Worm (Caenorhabditis elegans) whole organism, late embryonic: ENCODE measurements around the gene taf-8.

Experiments used
- C08G9.2 ChIP-seq: sonication (generic microtip); optimal IDR thresholded peaks from 2 replicates; lab custom pipeline; 2016; ENCODE audit warnings: mild to moderate bottlenecking, missing genetic modification characterization, moderate library complexity, missing compliant biosample characterization
- C38D4.7 ChIP-seq: fragments of 200-800 bp; sonication (Bioruptor generic); optimal IDR thresholded peaks from 2 replicates; lab custom pipeline; 2018; ENCODE audit warnings: mild to moderate bottlenecking, missing genetic modification characterization, moderate library complexity, missing compliant biosample characterization
- K02D7.2 ChIP-seq: sonication (generic microtip); optimal IDR thresholded peaks from 2 replicates; lab custom pipeline; 2017; ENCODE audit warnings: mild to moderate bottlenecking, missing genetic modification characterization, missing compliant biosample characterization
- T23F11.4 ChIP-seq: fragments of 200-800 bp; sonication (Bioruptor generic); optimal IDR thresholded peaks from 2 replicates; lab custom pipeline; 2018; ENCODE audit warnings: mild to moderate bottlenecking, missing genetic modification characterization, missing compliant biosample characterization
- ceh-14 ChIP-seq: sonication (generic microtip); optimal IDR thresholded peaks from 2 replicates; lab custom pipeline; 2016; ENCODE audit warnings: missing genotype, missing genetic modification characterization, missing compliant biosample characterization
- ceh-18 ChIP-seq: sonication (generic microtip); optimal IDR thresholded peaks from 2 replicates; lab custom pipeline; 2016; ENCODE audit warnings: missing genetic modification characterization, missing compliant biosample characterization
- ceh-19 ChIP-seq: fragments of 200-800 bp; sonication (Bioruptor generic); optimal IDR thresholded peaks from 2 replicates; lab custom pipeline; 2018; ENCODE audit warnings: mild to moderate bottlenecking, missing genetic modification characterization, missing compliant biosample characterization
- ceh-22 ChIP-seq: sonication (generic microtip); optimal IDR thresholded peaks from 2 replicates; lab custom pipeline; 2017; ENCODE audit warnings: missing biosample characterization, missing genetic modification characterization
- ceh-24 ChIP-seq: sonication (generic microtip); optimal IDR thresholded peaks from 2 replicates; lab custom pipeline; 2016; ENCODE audit warnings: mild to moderate bottlenecking, missing genetic modification characterization, missing compliant biosample characterization
- ceh-30 ChIP-seq: fragments of 150-350 bp; optimal IDR thresholded peaks from 2 replicates; lab custom pipeline; 2014; ENCODE audit warnings: missing biosample characterization, missing genetic modification characterization
- ceh-34 ChIP-seq: sonication (generic microtip); optimal IDR thresholded peaks from 2 replicates; lab custom pipeline; 2016; ENCODE audit warnings: mild to moderate bottlenecking, missing genetic modification characterization, missing compliant biosample characterization
- ceh-9 ChIP-seq: sonication (generic microtip); optimal IDR thresholded peaks from 2 replicates; lab custom pipeline; 2016; ENCODE audit warnings: mild to moderate bottlenecking, missing genetic modification characterization, inconsistent platforms, missing compliant biosample characterization
- dve-1 ChIP-seq: sonication (generic microtip); optimal IDR thresholded peaks from 2 replicates; lab custom pipeline; 2017; ENCODE audit warnings: antibody characterized with exemption, mild to moderate bottlenecking, missing genetic modification characterization, missing compliant biosample characterization
- elt-2 ChIP-seq: sonication (generic microtip); optimal IDR thresholded peaks from 2 replicates; lab custom pipeline; 2016; ENCODE audit warnings: missing genetic modification reagents, missing genetic modification characterization, missing compliant biosample characterization
- elt-4 ChIP-seq: sonication (generic microtip); optimal IDR thresholded peaks from 2 replicates; lab custom pipeline; 2016; ENCODE audit warnings: missing genetic modification characterization, missing compliant biosample characterization
- ets-4 ChIP-seq: sonication (generic microtip); optimal IDR thresholded peaks from 2 replicates; lab custom pipeline; 2016; ENCODE audit warnings: missing genetic modification characterization, missing compliant biosample characterization
- eyg-1 ChIP-seq: sonication (generic microtip); optimal IDR thresholded peaks from 2 replicates; lab custom pipeline; 2016; ENCODE audit warnings: missing genotype, missing genetic modification characterization, missing compliant biosample characterization
- fax-1 ChIP-seq: sonication (generic microtip); optimal IDR thresholded peaks from 2 replicates; lab custom pipeline; 2016; ENCODE audit warnings: missing genotype, missing genetic modification characterization, missing compliant biosample characterization
- fkh-6 ChIP-seq: sonication (generic microtip); optimal IDR thresholded peaks from 2 replicates; lab custom pipeline; 2016; ENCODE audit warnings: missing genetic modification characterization, missing compliant biosample characterization
- gmeb-2 ChIP-seq: sonication (generic microtip); optimal IDR thresholded peaks from 2 replicates; lab custom pipeline; 2016; ENCODE audit warnings: missing genetic modification characterization, inconsistent platforms, missing compliant biosample characterization
- hlh-15 ChIP-seq: sonication (generic microtip); optimal IDR thresholded peaks from 2 replicates; lab custom pipeline; 2016; ENCODE audit warnings: missing genetic modification characterization, missing compliant biosample characterization
- hlh-30 ChIP-seq: sonication (generic microtip); optimal IDR thresholded peaks from 2 replicates; lab custom pipeline; 2017; ENCODE audit warnings: antibody characterized with exemption, missing genetic modification characterization, missing compliant biosample characterization; ENCODE audit not compliant: insufficient read depth
- hlh-6 ChIP-seq: sonication (generic microtip); optimal IDR thresholded peaks from 2 replicates; lab custom pipeline; 2016; ENCODE audit warnings: missing genotype, missing genetic modification characterization, missing compliant biosample characterization
- lim-6 ChIP-seq: sonication (generic microtip); optimal IDR thresholded peaks from 2 replicates; lab custom pipeline; 2016; ENCODE audit warnings: missing genetic modification characterization, missing compliant biosample characterization
- lin-11 ChIP-seq: fragments of 200-800 bp; sonication (Bioruptor generic); optimal IDR thresholded peaks from 2 replicates; lab custom pipeline; 2018; ENCODE audit warnings: mild to moderate bottlenecking, missing genetic modification characterization, missing compliant biosample characterization
- madf-2 ChIP-seq: sonication (generic microtip); optimal IDR thresholded peaks from 2 replicates; lab custom pipeline; 2017; ENCODE audit warnings: missing genetic modification characterization, missing compliant biosample characterization
- mec-3 ChIP-seq: sonication (generic microtip); optimal IDR thresholded peaks from 2 replicates; lab custom pipeline; 2016; ENCODE audit warnings: borderline replicate concordance, missing genetic modification characterization, missing compliant biosample characterization
- nfya-1 ChIP-seq: sonication (generic microtip); optimal IDR thresholded peaks from 2 replicates; lab custom pipeline; 2017; ENCODE audit warnings: missing genetic modification characterization, mild to moderate bottlenecking, missing compliant biosample characterization, antibody characterized with exemption, moderate library complexity
- nhr-11 ChIP-seq: fragments of 150-350 bp; optimal IDR thresholded peaks from 2 replicates; lab custom pipeline; 2014; ENCODE audit warnings: missing biosample characterization, missing genetic modification characterization
- npax-4 ChIP-seq: sonication (generic microtip); optimal IDR thresholded peaks from 2 replicates; lab custom pipeline; 2016; ENCODE audit warnings: missing genetic modification characterization, missing compliant biosample characterization
- odd-2 ChIP-seq: sonication (generic microtip); optimal IDR thresholded peaks from 2 replicates; lab custom pipeline; 2017; ENCODE audit warnings: antibody characterized with exemption, mild to moderate bottlenecking, missing genetic modification characterization, missing compliant biosample characterization
- pag-3 ChIP-seq: sonication (generic microtip); optimal IDR thresholded peaks from 2 replicates; lab custom pipeline; 2016; ENCODE audit warnings: missing compliant biosample characterization, missing genetic modification characterization, borderline replicate concordance
- pha-4 ChIP-seq: fragments of 150-350 bp; optimal IDR thresholded peaks from 2 replicates; lab custom pipeline; 2018; ENCODE audit warnings: missing biosample characterization, missing genetic modification reagents, missing genetic modification characterization
- pqm-1 ChIP-seq: sonication (generic microtip); optimal IDR thresholded peaks from 2 replicates; lab custom pipeline; 2016; ENCODE audit warnings: missing genetic modification characterization, missing compliant biosample characterization
- pros-1 ChIP-seq: fragments of 150-350 bp; optimal IDR thresholded peaks from 2 replicates; lab custom pipeline; 2014; ENCODE audit warnings: missing biosample characterization, missing genetic modification reagents, missing genetic modification characterization
- syd-9 ChIP-seq: sonication (generic microtip); optimal IDR thresholded peaks from 2 replicates; lab custom pipeline; 2016; ENCODE audit warnings: mild to moderate bottlenecking, missing genetic modification characterization, moderate library complexity, missing compliant biosample characterization
- tbx-2 ChIP-seq: sonication (generic microtip); optimal IDR thresholded peaks from 2 replicates; lab custom pipeline; 2016; ENCODE audit warnings: missing genetic modification characterization, missing compliant biosample characterization
- tbx-7 ChIP-seq: sonication (generic microtip); optimal IDR thresholded peaks from 2 replicates; lab custom pipeline; 2016; ENCODE audit warnings: missing genotype, missing genetic modification characterization, missing compliant biosample characterization
- ttx-3 ChIP-seq: sonication (generic microtip); optimal IDR thresholded peaks from 2 replicates; lab custom pipeline; 2016; ENCODE audit warnings: missing genetic modification reagents, missing genetic modification characterization, missing compliant biosample characterization
- unc-42 ChIP-seq: sonication (generic microtip); optimal IDR thresholded peaks from 2 replicates; lab custom pipeline; 2016; ENCODE audit warnings: missing genotype, missing genetic modification characterization, missing compliant biosample characterization
- unc-55 ChIP-seq: sonication (generic microtip); optimal IDR thresholded peaks from 2 replicates; lab custom pipeline; 2017; ENCODE audit warnings: missing biosample characterization, missing genetic modification reagents, missing genetic modification characterization
- unc-86 ChIP-seq: sonication (generic microtip); optimal IDR thresholded peaks from 2 replicates; lab custom pipeline; 2016; ENCODE audit warnings: missing genetic modification characterization, missing compliant biosample characterization
- zip-5 ChIP-seq: sonication (generic microtip); optimal IDR thresholded peaks from 2 replicates; lab custom pipeline; 2016; ENCODE audit warnings: missing genetic modification characterization, missing compliant biosample characterization

The taf-8 gene

DNA sequence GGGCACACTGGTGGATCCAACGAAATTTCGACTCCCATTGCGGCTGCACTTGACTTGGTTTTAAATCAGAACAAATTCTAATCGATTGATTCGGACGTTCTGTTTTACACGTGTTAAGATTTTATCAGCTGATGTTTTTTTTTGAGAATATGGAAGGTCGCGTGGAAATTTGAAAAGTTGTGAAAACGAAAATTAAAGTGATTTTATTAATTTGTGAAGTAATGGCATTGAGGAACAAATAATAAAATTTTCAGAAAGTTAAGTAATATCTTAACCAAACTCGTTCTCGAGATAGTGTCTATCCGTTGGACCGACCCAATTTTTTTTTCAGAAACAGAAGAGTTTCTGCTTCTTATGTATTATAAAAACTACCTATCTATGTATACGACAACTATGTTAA, 17.4 kb upstream of the taf-8 start, which contains the start of gene ZK1307.4:
ZK1307.4 (minus strand) TSS at position 101 of the 400 bp plus-strand sequence.
- no peak for TF ChIP-seq tbx-2 (tag; lab: Kevin White, UChicago)
- no peak for TF ChIP-seq pag-3 (tag; lab: Kevin White, UChicago)
- no peak for TF ChIP-seq odd-2
- no peak for TF ChIP-seq lim-6 (tag; lab: Kevin White, UChicago)
- TF ChIP-seq gmeb-2 (tag; lab: Kevin White, UChicago), result no peak
- TF ChIP-seq C08G9.2 (tag; lab: Kevin White, UChicago), result no peak
- no peak for TF ChIP-seq hlh-30
- TF ChIP-seq madf-2, result no peak
- no peak for TF ChIP-seq syd-9 (tag; lab: Kevin White, UChicago)
- TF ChIP-seq ceh-22 (tag; lab: Kevin White, UChicago), result no peak
- TF ChIP-seq mec-3 (tag; lab: Kevin White, UChicago), result no peak
- no peak for TF ChIP-seq lin-11
- no peak for TF ChIP-seq unc-42
- TF ChIP-seq elt-2 (tag; lab: Kevin White, UChicago), result no peak
- no peak for TF ChIP-seq ttx-3 (tag; lab: Kevin White, UChicago)
- TF ChIP-seq nhr-11 (tag; lab: Kevin White, UChicago), result no peak
- TF ChIP-seq npax-4 (tag; lab: Kevin White, UChicago), result no peak
- no peak for TF ChIP-seq zip-5
- TF ChIP-seq T23F11.4 (GFP tag; lab: Kevin White, UChicago), result no peak

DNA sequence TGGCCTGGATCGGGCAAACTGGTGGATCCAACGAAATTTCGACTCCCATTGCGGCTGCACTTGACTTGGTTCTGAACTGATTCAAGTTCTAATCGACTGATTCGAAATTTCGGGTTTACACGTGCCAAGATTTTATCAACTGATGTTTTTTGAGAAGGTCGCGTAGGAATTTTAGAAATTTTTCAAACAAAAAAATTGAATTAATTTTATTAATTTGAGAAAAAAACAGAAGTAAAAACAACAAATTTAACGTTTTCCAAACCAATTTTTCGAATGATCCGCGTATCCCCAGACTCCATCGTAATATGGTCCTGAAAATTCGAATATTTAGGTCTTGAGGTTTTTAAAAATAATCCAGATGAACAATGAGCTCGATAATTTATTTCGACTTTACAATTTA, 16.2 kb upstream of the taf-8 start, which contains the start of gene ZK1307.3:
ZK1307.3 (minus strand) TSS at position 101 of the 400 bp plus-strand sequence.
- TF ChIP-seq ceh-18 (tag; lab: Kevin White, UChicago) (no peak), ceh-14 (tag; lab: Kevin White, UChicago) (no peak), ceh-30 (tag; lab: Kevin White, UChicago) (no peak), ceh-34 (tag; lab: Kevin White, UChicago) (no peak), T23F11.4 (GFP tag; lab: Kevin White, UChicago) (no peak), pros-1 (no peak), ets-4 (tag; lab: Kevin White, UChicago) (no peak), nfya-1 (tag; lab: Kevin White, UChicago) (no peak), unc-86 (no peak), fax-1 (no peak), eyg-1 (tag; lab: Kevin White, UChicago) (no peak), tbx-2 (tag; lab: Kevin White, UChicago) (no peak), ceh-9 (tag; lab: Kevin White, UChicago) (no peak), nhr-11 (tag; lab: Kevin White, UChicago) (no peak), unc-42 (no peak), ceh-24 (no peak), dve-1 (tag; lab: Kevin White, UChicago) (no peak), fkh-6 (no peak), odd-2 (no peak)

DNA sequence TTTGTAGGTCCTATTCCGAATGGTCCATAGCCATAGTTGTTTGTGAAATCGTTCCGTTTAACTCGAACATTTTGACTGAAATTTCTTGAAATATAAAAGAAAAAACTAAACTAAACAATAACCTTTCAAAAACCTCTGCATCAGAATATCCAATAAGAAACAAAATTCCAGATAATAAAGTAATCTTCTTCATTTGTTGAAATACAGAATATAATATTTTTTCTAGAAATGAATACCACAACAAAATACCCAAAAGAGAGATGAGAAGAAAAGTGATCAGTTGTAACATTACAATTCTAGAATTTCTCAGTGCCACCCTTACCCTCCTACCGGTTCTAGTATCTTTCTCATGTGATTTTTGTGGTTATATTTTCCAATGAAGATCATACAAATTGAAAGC, 15.4 kb upstream of the taf-8 start, which contains the start of gene ZK1307.2:
ZK1307.2 (minus strand) TSS at position 274 of the 400 bp plus-strand sequence.
- no peak for TF ChIP-seq ceh-9 (tag; lab: Kevin White, UChicago)
- TF ChIP-seq pha-4 (tag; lab: Kevin White, UChicago), result no peak
- TF ChIP-seq hlh-15 (tag; lab: Kevin White, UChicago), result no peak
- TF ChIP-seq pqm-1 (tag; lab: Kevin White, UChicago), result no peak
- no peak for TF ChIP-seq unc-42
- no peak for TF ChIP-seq nhr-11 (tag; lab: Kevin White, UChicago)
- TF ChIP-seq C38D4.7 (GFP tag; lab: Kevin White, UChicago), result no peak
- TF ChIP-seq K02D7.2, result no peak
- no peak for TF ChIP-seq ceh-19 (GFP tag; lab: Kevin White, UChicago)
- no peak for TF ChIP-seq unc-55 (GFP tag; lab: Kevin White, UChicago)
- TF ChIP-seq elt-4 (tag; lab: Kevin White, UChicago), result no peak
- no peak for TF ChIP-seq gmeb-2 (tag; lab: Kevin White, UChicago)
- TF ChIP-seq ceh-22 (tag; lab: Kevin White, UChicago), result no peak
- no peak for TF ChIP-seq fax-1
- no peak for TF ChIP-seq hlh-6 (tag; lab: Kevin White, UChicago)
- no peak for TF ChIP-seq ttx-3 (tag; lab: Kevin White, UChicago)
- no peak for TF ChIP-seq tbx-7 (tag; lab: Kevin White, UChicago)
- no peak for TF ChIP-seq elt-2 (tag; lab: Kevin White, UChicago)
